Fruit fly (Drosophila melanogaster) whole organism, embryonic: ENCODE measurements around the gene CG31650.
A peak's percentile ranks its signal among the peaks of the same experiment; 100 is the strongest.

Source experiments
- BEAF-32 ChIP-seq: fragments of 200-800 bp; sonication (Bioruptor generic); optimal IDR thresholded peaks from 3 replicates; lab custom pipeline; 2017; ENCODE audit warnings: missing biosample characterization, missing genetic modification characterization, mild to moderate bottlenecking, moderate library complexity, missing genetic modification reagents
- Bdp1 ChIP-seq: fragments of 200-800 bp; sonication (Bioruptor generic); optimal IDR thresholded peaks from 3 replicates; lab custom pipeline; 2016; ENCODE audit warnings: missing biosample characterization, missing genetic modification characterization
- BtbVII ChIP-seq: fragments of 200-800 bp; sonication (Bioruptor generic); optimal IDR thresholded peaks from 3 replicates; lab custom pipeline; 2017; ENCODE audit warnings: missing biosample characterization, mild to moderate bottlenecking, missing genetic modification characterization
- C15 ChIP-seq: fragments of 200-800 bp; sonication (Bioruptor generic); IDR thresholded peaks from 3 replicates; pipeline ENCODE4 v1.3.6; 2022; ENCODE audit warnings: missing biosample characterization, missing genetic modification characterization
- CG12104 ChIP-seq: fragments of 200-800 bp; sonication (Bioruptor generic); optimal IDR thresholded peaks from 3 replicates; lab custom pipeline; 2016; ENCODE audit warnings: missing biosample characterization, missing genetic modification characterization
- CG14441 ChIP-seq: fragments of 200-800 bp; sonication (Bioruptor generic); IDR thresholded peaks from 2 replicates; pipeline ENCODE4 v1.3.6; 2022; ENCODE audit warnings: missing biosample characterization, missing genetic modification characterization
- CG16779 ChIP-seq: fragments of 200-800 bp; sonication (Bioruptor generic); IDR thresholded peaks from 2 replicates; pipeline ENCODE4 v1.3.6; 2022; ENCODE audit warnings: missing biosample characterization, missing genetic modification characterization
- CG3065 ChIP-seq: fragments of 200-800 bp; sonication (Bioruptor generic); optimal IDR thresholded peaks from 2 replicates; lab custom pipeline; 2016; ENCODE audit warnings: missing biosample characterization, missing genetic modification characterization
- CG31365 ChIP-seq: fragments of 200-800 bp; sonication (Bioruptor generic); optimal IDR thresholded peaks from 2 replicates; lab custom pipeline; 2018; ENCODE audit warnings: missing biosample characterization, mild to moderate bottlenecking, missing genetic modification characterization
- CG31441 ChIP-seq: fragments of 200-800 bp; sonication (Bioruptor generic); IDR thresholded peaks from 2 replicates; pipeline ENCODE4 v1.3.6; 2022; ENCODE audit warnings: missing biosample characterization, missing genetic modification characterization
- CG42726 ChIP-seq: fragments of 200-800 bp; sonication (Bioruptor generic); IDR thresholded peaks from 2 replicates; pipeline ENCODE4 v1.3.6; 2022; ENCODE audit warnings: missing biosample characterization, missing genetic modification characterization; ENCODE audit not compliant: partially characterized antibody
- CG6254 ChIP-seq: fragments of 200-800 bp; sonication (Bioruptor generic); optimal IDR thresholded peaks from 3 replicates; lab custom pipeline; 2017; ENCODE audit warnings: mild to moderate bottlenecking, missing biosample characterization, missing genetic modification reagents, missing genetic modification characterization
- CG6654 ChIP-seq: fragments of 200-800 bp; sonication (Bioruptor generic); optimal IDR thresholded peaks from 2 replicates; lab custom pipeline; 2017; ENCODE audit warnings: missing biosample characterization, mild to moderate bottlenecking, missing genetic modification characterization
- CG7745 ChIP-seq: fragments of 200-800 bp; sonication (Bioruptor generic); optimal IDR thresholded peaks from 2 replicates; lab custom pipeline; 2018; ENCODE audit warnings: missing biosample characterization, mild to moderate bottlenecking, missing genetic modification characterization, moderate library complexity
- CG8089 ChIP-seq: fragments of 200-800 bp; sonication (Bioruptor generic); optimal IDR thresholded peaks from 3 replicates; lab custom pipeline; 2016; ENCODE audit warnings: missing biosample characterization, missing genetic modification characterization
- CG8924 ChIP-seq: fragments of 200-800 bp; optimal IDR thresholded peaks from 3 replicates; lab custom pipeline; 2019; ENCODE audit warnings: missing biosample characterization, mild to moderate bottlenecking, missing genetic modification characterization, moderate library complexity
- CG9876 ChIP-seq: fragments of 200-800 bp; sonication (Bioruptor generic); optimal IDR thresholded peaks from 2 replicates; lab custom pipeline; 2016; ENCODE audit warnings: missing biosample characterization, missing genetic modification characterization
- CrebB ChIP-seq: fragments of 200-800 bp; sonication (Bioruptor generic); optimal IDR thresholded peaks from 3 replicates; lab custom pipeline; 2018; ENCODE audit warnings: missing biosample characterization, mild to moderate bottlenecking, missing genetic modification characterization
- Drgx ChIP-seq: fragments of 200-800 bp; sonication (Bioruptor generic); IDR thresholded peaks from 2 replicates; pipeline ENCODE4 v1.3.6; 2022; ENCODE audit warnings: missing biosample characterization, missing genetic modification characterization
- E2f2 ChIP-seq: fragments of 200-800 bp; sonication (Bioruptor generic); IDR thresholded peaks from 2 replicates; pipeline ENCODE4 v1.3.6; 2022; ENCODE audit warnings: missing biosample characterization, missing genetic modification characterization
- ERR ChIP-seq: fragments of 200-800 bp; sonication (Bioruptor generic); optimal IDR thresholded peaks from 2 replicates; lab custom pipeline; 2016; ENCODE audit warnings: missing biosample characterization, missing genetic modification characterization
- Ets97D ChIP-seq: fragments of 200-800 bp; sonication (Bioruptor generic); optimal IDR thresholded peaks from 3 replicates; lab custom pipeline; 2016; ENCODE audit warnings: missing biosample characterization, missing genetic modification characterization
- Gug ChIP-seq: fragments of 200-800 bp; sonication (Bioruptor generic); IDR thresholded peaks from 4 replicates; pipeline ENCODE4 v1.3.6; 2022; ENCODE audit warnings: missing biosample characterization, missing genetic modification characterization
- H15 ChIP-seq: fragments of 200-800 bp; sonication (Bioruptor generic); IDR thresholded peaks from 3 replicates; pipeline ENCODE4 v1.3.6; 2022; ENCODE audit warnings: missing biosample characterization, missing genetic modification characterization
- HLH3B ChIP-seq: fragments of 200-800 bp; sonication (Bioruptor generic); IDR thresholded peaks from 2 replicates; pipeline ENCODE4 v1.3.6; 2022; ENCODE audit warnings: missing biosample characterization, missing genetic modification characterization
- Hey ChIP-seq: fragments of 200-800 bp; sonication (Bioruptor generic); optimal IDR thresholded peaks from 3 replicates; lab custom pipeline; 2018; ENCODE audit warnings: missing biosample characterization, mild to moderate bottlenecking, missing genetic modification characterization
- Hmr ChIP-seq: fragments of 200-800 bp; sonication (Bioruptor generic); optimal IDR thresholded peaks from 3 replicates; lab custom pipeline; 2017; ENCODE audit warnings: mild to moderate bottlenecking, missing biosample characterization, missing genetic modification reagents, missing genetic modification characterization
- Hmx ChIP-seq: fragments of 200-800 bp; sonication (Bioruptor generic); optimal IDR thresholded peaks from 2 replicates; lab custom pipeline; 2016; ENCODE audit warnings: missing biosample characterization, missing genetic modification characterization
- Poxn ChIP-seq: fragments of 200-800 bp; sonication (Bioruptor generic); IDR thresholded peaks from 2 replicates; pipeline ENCODE4 v1.3.6; 2022; ENCODE audit warnings: missing biosample characterization, missing genetic modification characterization
- Scr ChIP-seq: fragments of 200-800 bp; sonication (Bioruptor generic); IDR thresholded peaks from 2 replicates; pipeline ENCODE4 v1.3.6; 2022; ENCODE audit warnings: missing biosample characterization, missing genetic modification characterization; ENCODE audit not compliant: partially characterized antibody
- Sin3A ChIP-seq: fragments of >200 bp; optimal IDR thresholded peaks from 2 replicates; lab custom pipeline; 2018
- Usf ChIP-seq: fragments of 200-800 bp; sonication (Bioruptor generic); optimal IDR thresholded peaks from 2 replicates; lab custom pipeline; 2017; ENCODE audit warnings: missing genotype, missing biosample characterization, missing genetic modification characterization
- bsh ChIP-seq, 2 experiments: fragments of 200-800 bp; sonication (Bioruptor generic); optimal IDR thresholded peaks; 2 replicates each; lab custom pipeline; 2017 to 2018; ENCODE audit warnings: mild to moderate bottlenecking in 2 of 2, missing biosample characterization in 2 of 2, missing genetic modification characterization in 2 of 2, moderate library complexity in 1 of 2
- crc ChIP-seq: fragments of 200-800 bp; sonication (Bioruptor generic); optimal IDR thresholded peaks from 2 replicates; lab custom pipeline; 2016; ENCODE audit warnings: missing biosample characterization, missing genetic modification characterization
- dimm ChIP-seq: fragments of 200-800 bp; sonication (Bioruptor generic); IDR thresholded peaks from 2 replicates; pipeline ENCODE4 v1.3.6; 2022; ENCODE audit warnings: missing biosample characterization, missing genetic modification characterization
- disco-r ChIP-seq: fragments of 200-800 bp; sonication (Bioruptor generic); optimal IDR thresholded peaks from 2 replicates; lab custom pipeline; 2016; ENCODE audit warnings: missing biosample characterization, missing genetic modification characterization
- dpn ChIP-seq, 2 experiments: fragments of 200-800 bp; sonication (Bioruptor generic); optimal IDR thresholded peaks; 3 replicates each; lab custom pipeline; 2016; ENCODE audit warnings: missing biosample characterization in 2 of 2, missing genetic modification characterization in 2 of 2
- eyg ChIP-seq: fragments of 200-800 bp; sonication (Bioruptor generic); optimal IDR thresholded peaks from 3 replicates; lab custom pipeline; 2016; ENCODE audit warnings: missing biosample characterization, missing genetic modification characterization
- fd64A ChIP-seq: fragments of 200-800 bp; sonication (Bioruptor generic); optimal IDR thresholded peaks from 3 replicates; lab custom pipeline; 2018; ENCODE audit warnings: missing biosample characterization, mild to moderate bottlenecking, missing genetic modification characterization
- fd96Cb ChIP-seq: fragments of 200-800 bp; sonication (Bioruptor generic); optimal IDR thresholded peaks from 2 replicates; lab custom pipeline; 2018; ENCODE audit warnings: missing biosample characterization, mild to moderate bottlenecking, missing genetic modification characterization, moderate library complexity
- gt ChIP-seq: fragments of 200-800 bp; sonication (Bioruptor generic); IDR thresholded peaks from 2 replicates; pipeline ENCODE4 v1.3.6; 2022; ENCODE audit warnings: missing biosample characterization, missing genetic modification characterization
- h ChIP-seq: fragments of >200 bp; optimal IDR thresholded peaks from 2 replicates; lab custom pipeline; 2017
- inv ChIP-seq: fragments of 200-800 bp; sonication (Bioruptor generic); IDR thresholded peaks from 2 replicates; pipeline ENCODE4 v1.3.6; 2022; ENCODE audit warnings: missing biosample characterization, missing genetic modification characterization; ENCODE audit not compliant: partially characterized antibody
- kah ChIP-seq: fragments of 200-800 bp; sonication (Bioruptor generic); optimal IDR thresholded peaks from 2 replicates; lab custom pipeline; 2018; ENCODE audit warnings: missing biosample characterization, mild to moderate bottlenecking, missing genetic modification characterization
- nom ChIP-seq: fragments of 200-800 bp; sonication (Bioruptor generic); optimal IDR thresholded peaks from 2 replicates; lab custom pipeline; 2017; ENCODE audit warnings: missing biosample characterization, missing genetic modification characterization, mild to moderate bottlenecking, moderate library complexity, missing genetic modification reagents
- pfk ChIP-seq: fragments of 200-800 bp; sonication (Bioruptor generic); optimal IDR thresholded peaks from 2 replicates; lab custom pipeline; 2018; ENCODE audit warnings: missing biosample characterization, mild to moderate bottlenecking, missing genetic modification characterization, moderate library complexity
- pros ChIP-seq: fragments of 200-800 bp; sonication (Bioruptor generic); optimal IDR thresholded peaks from 3 replicates; lab custom pipeline; 2019; ENCODE audit warnings: missing biosample characterization, mild to moderate bottlenecking, missing genetic modification characterization, moderate library complexity
- so ChIP-seq: fragments of 200-800 bp; sonication (Bioruptor generic); IDR thresholded peaks from 3 replicates; pipeline ENCODE4 v1.3.6; 2022; ENCODE audit warnings: missing biosample characterization, missing genetic modification characterization
- sob ChIP-seq: fragments of 200-800 bp; sonication (Bioruptor generic); IDR thresholded peaks from 2 replicates; pipeline ENCODE4 v1.3.6; 2022; ENCODE audit warnings: missing biosample characterization, missing genetic modification characterization
- trem ChIP-seq: fragments of 200-800 bp; optimal IDR thresholded peaks from 3 replicates; lab custom pipeline; 2019; ENCODE audit warnings: missing biosample characterization, mild to moderate bottlenecking, missing genetic modification characterization, moderate library complexity

The CG31650 gene

dm6 chr2L:5044892-5045619 lies 544 bp upstream of the CG31650 start (continued):
- TF ChIP-seq CG7745 (tag; lab: Kevin White, UChicago) (no peak), Sin3A (lab: Kevin White, UChicago) (no peak), Gug (GFP tag; lab: Robert Waterston, UW) (peak; percentile 85), Hmx (GFP tag; lab: Kevin White, UChicago) (no peak), CG6654 (GFP tag; lab: Kevin White, UChicago) (no peak), dimm (GFP tag; lab: Robert Waterston, UW) (peak; percentile 46), CG6254 (GFP tag; lab: Kevin White, UChicago) (peak; percentile 30), dpn (GFP tag; optimal IDR thresholded peaks at IDR 0.05; lab: Kevin White, UChicago) (peak; percentile 45 to 46), h (no peak), Drgx (GFP tag; lab: Robert Waterston, UW) (peak; percentile 38), pfk (GFP tag; lab: Kevin White, UChicago) (no peak), HLH3B (GFP tag; lab: Robert Waterston, UW) (peak; percentile 25), disco-r (GFP tag; lab: Kevin White, UChicago) (no peak), H15 (GFP tag; lab: Robert Waterston, UW) (peak; percentile 43; the same call in 1 of the 3 replicates), kah (peak; percentile 29), inv (no peak), crc (GFP tag; lab: Kevin White, UChicago) (no peak), CG31441 (peak; percentile 83), Hey (tag; lab: Kevin White, UChicago) (no peak), gt (GFP tag; lab: Robert Waterston, UW) (no peak), fd96Cb (tag; lab: Kevin White, UChicago) (peak; percentile 61), CG14441 (GFP tag; lab: Robert Waterston, UW) (peak; percentile 67), BtbVII (GFP tag; lab: Kevin White, UChicago) (peak; percentile 46), BEAF-32 (GFP tag; lab: Kevin White, UChicago) (no peak), pros (GFP tag; lab: Kevin White, UChicago) (no peak), bsh (GFP tag; optimal IDR thresholded peaks at IDR 0.05; lab: Kevin White, UChicago) (peak; percentile 34), fd64A (GFP tag; lab: Kevin White, UChicago) (no peak), CG31365 (tag; lab: Kevin White, UChicago) (no peak), eyg (GFP tag; lab: Kevin White, UChicago) (no peak), CG8924 (tag; lab: Kevin White, UChicago) (peak; percentile 57), trem (tag; lab: Kevin White, UChicago) (peak; percentile 11), Bdp1 (no peak), Poxn (GFP tag; lab: Robert Waterston, UW) (no peak), Hmr (GFP tag; lab: Kevin White, UChicago) (peak; percentile 48), ERR (no peak), Usf (no peak), sob (no peak), Scr (GFP tag; lab: Robert Waterston, UW) (no peak), Ets97D (GFP tag; lab: Kevin White, UChicago) (no peak), so (GFP tag; lab: Robert Waterston, UW) (0 out of 3 replicates have a peak, but pooled peaks have one; percentile 39), CG12104 (peak; percentile 41), CG8089 (GFP tag; lab: Kevin White, UChicago) (peak; percentile 13), CG9876 (GFP tag; lab: Kevin White, UChicago) (peak; percentile 10), CG42726 (no peak), E2f2 (GFP tag; lab: Robert Waterston, UW) (0 out of 2 replicates have a peak, but pooled peaks have one; percentile 23), CG3065 (GFP tag; lab: Kevin White, UChicago) (no peak), CG16779 (GFP tag; lab: Robert Waterston, UW) (peak; percentile 62), CrebB (tag; lab: Kevin White, UChicago) (no peak), C15 (0 out of 3 replicates have a peak, but pooled peaks have one; percentile 21), nom (peak; percentile 52)
